Fruit fly (Drosophila melanogaster): ENCODE measurements around the gene SerRS-m.

The SerRS-m gene

dm6 chr3R:15292241-15293004 lies 48.0 kb upstream of the SerRS-m start:
- TF ChIP-seq Eip75B (GFP tag; optimal IDR thresholded peaks at IDR 0.05) (no peak), topi (GFP tag; optimal IDR thresholded peaks at IDR 0.05) (no peak), Eip93F (GFP tag; optimal IDR thresholded peaks at IDR 0.05) (no peak), Hr39 (GFP tag; optimal IDR thresholded peaks at IDR 0.05) (peak; percentile 1), fd59A (GFP tag; optimal IDR thresholded peaks at IDR 0.05) (no peak), Sox102F (GFP tag; optimal IDR thresholded peaks at IDR 0.05) (no peak), CG34406 (GFP tag; optimal IDR thresholded peaks at IDR 0.05) (no peak), CG11762 (GFP tag; optimal IDR thresholded peaks at IDR 0.05; ENCODE audit: insufficient read depth) (no peak), CG3032 (tag; optimal IDR thresholded peaks at IDR 0.05) (no peak), Hr38 (GFP tag; optimal IDR thresholded peaks at IDR 0.05) (no peak), CG16779 (tag; optimal IDR thresholded peaks at IDR 0.05) (no peak), vri (GFP tag; optimal IDR thresholded peaks at IDR 0.05) (peak; percentile 93), CG6808 (GFP tag; optimal IDR thresholded peaks at IDR 0.05) (no peak), Eip78C (GFP tag) (peak; percentile 4), Sox15 (GFP tag; optimal IDR thresholded peaks at IDR 0.05) (no peak), CG32006 (GFP tag; optimal IDR thresholded peaks at IDR 0.05) (no peak), achi (GFP tag; optimal IDR thresholded peaks at IDR 0.05) (no peak), Met (GFP tag; optimal IDR thresholded peaks at IDR 0.05) (no peak), CG15336 (GFP tag; IDR thresholded peaks at IDR 0.05) (no peak), CG8119 (GFP tag; IDR thresholded peaks at IDR 0.05) (no peak), dsx (GFP tag; optimal IDR thresholded peaks at IDR 0.05; ENCODE audit: poor library complexity, severe bottlenecking) (no peak), Smox (GFP tag; optimal IDR thresholded peaks at IDR 0.05) (no peak), salr (GFP tag; optimal IDR thresholded peaks at IDR 0.05) (no peak), eg (GFP tag; IDR thresholded peaks at IDR 0.05) (no peak), CG11294 (GFP tag; IDR thresholded peaks at IDR 0.05) (no peak)

dm6 chr3R:15293005-15293877 lies 47.2 kb upstream of the SerRS-m start:
- TF ChIP-seq CG15336 (GFP tag; IDR thresholded peaks at IDR 0.05) (no peak), CG8632 (GFP tag; optimal IDR thresholded peaks at IDR 0.05) (peak; percentile 6), spab (GFP tag; optimal IDR thresholded peaks at IDR 0.05) (no peak), dsx (GFP tag; optimal IDR thresholded peaks at IDR 0.05; ENCODE audit: poor library complexity, severe bottlenecking) (no peak), CG8319 (GFP tag; optimal IDR thresholded peaks at IDR 0.05) (no peak), CG8119 (GFP tag; IDR thresholded peaks at IDR 0.05) (no peak), Ets21C (GFP tag; optimal IDR thresholded peaks at IDR 0.05) (peak; percentile 32), Lpt (GFP tag; optimal IDR thresholded peaks at IDR 0.05) (no peak), Hr38 (GFP tag; optimal IDR thresholded peaks at IDR 0.05) (no peak), CG11902 (GFP tag; optimal IDR thresholded peaks at IDR 0.05) (peak; percentile 23), pdm3 (GFP tag; optimal IDR thresholded peaks at IDR 0.05) (no peak), svp (GFP tag) (no peak), CG4318 (GFP tag; optimal IDR thresholded peaks at IDR 0.05) (no peak), fkh (GFP tag; optimal IDR thresholded peaks at IDR 0.05) (no peak), lz (GFP tag; optimal IDR thresholded peaks at IDR 0.05) (peak; percentile 60), acj6 (GFP tag; optimal IDR thresholded peaks at IDR 0.05) (no peak), esn (GFP tag; optimal IDR thresholded peaks at IDR 0.05) (peak; percentile 66), Gug (GFP tag; IDR thresholded peaks at IDR 0.05) (no peak), CG7368 (GFP tag; optimal IDR thresholded peaks at IDR 0.05) (no peak), Met (GFP tag; optimal IDR thresholded peaks at IDR 0.05) (peak; percentile 68), achi (GFP tag; optimal IDR thresholded peaks at IDR 0.05) (no peak), CG32006 (GFP tag; optimal IDR thresholded peaks at IDR 0.05) (no peak), Eip93F (GFP tag; optimal IDR thresholded peaks at IDR 0.05) (peak; percentile 18), ss (GFP tag; optimal IDR thresholded peaks at IDR 0.05) (peak in 1 of 2 experiments; percentile 47), dac (GFP tag; optimal IDR thresholded peaks at IDR 0.05) (no peak), CG11294 (GFP tag; IDR thresholded peaks at IDR 0.05) (no peak), cyc (GFP tag; optimal IDR thresholded peaks at IDR 0.05) (peak; percentile 51), salr (GFP tag; optimal IDR thresholded peaks at IDR 0.05) (no peak), Hr4 (GFP tag; optimal IDR thresholded peaks at IDR 0.05) (no peak), CG16779 (tag; optimal IDR thresholded peaks at IDR 0.05) (no peak), CG6163 (GFP tag; IDR thresholded peaks at IDR 0.05) (peak; percentile 22; the same call in 1 of the 3 replicates), CG31627 (GFP tag; optimal IDR thresholded peaks at IDR 0.05) (no peak), CG3919 (GFP tag; optimal IDR thresholded peaks at IDR 0.05) (no peak)

All from whole organism, prepupa.